Worm (Caenorhabditis elegans) whole organism, L1 larva: ENCODE data around the gene hpl-1.

Source experiments
- C16A3.4 ChIP-seq: fragments of 150-350 bp; optimal IDR thresholded peaks from 2 replicates; lab custom pipeline; 2014; ENCODE audit warnings: missing biosample characterization, missing genetic modification characterization
- F16B12.6 ChIP-seq: fragments of 150-350 bp; optimal IDR thresholded peaks from 2 replicates; lab custom pipeline; 2014; ENCODE audit warnings: missing biosample characterization, missing genetic modification characterization
- blmp-1 ChIP-seq: fragments of 150-350 bp; optimal IDR thresholded peaks from 2 replicates; lab custom pipeline; 2014; ENCODE audit warnings: missing biosample characterization, missing genetic modification characterization
- ceh-82 ChIP-seq, 3 experiments: fragments of 150-350 bp in 1 of 3; sonication (generic microtip) in 2 of 3; optimal IDR thresholded peaks; 2 replicates each; lab custom pipeline; 2014 to 2017; ENCODE audit warnings: missing biosample characterization in 3 of 3, missing genetic modification characterization in 3 of 3
- ces-1 ChIP-seq: fragments of 150-350 bp; optimal IDR thresholded peaks from 2 replicates; lab custom pipeline; 2014; ENCODE audit warnings: missing biosample characterization, missing genetic modification reagents, missing genetic modification characterization
- dsc-1 ChIP-seq: sonication (generic microtip); optimal IDR thresholded peaks from 2 replicates; lab custom pipeline; 2016; ENCODE audit warnings: mild to moderate bottlenecking, missing genetic modification characterization, missing compliant biosample characterization
- efl-1 ChIP-seq, 4 experiments: fragments of 150-350 bp; optimal IDR thresholded peaks in 3 of 4; peaks in 1 of 4; 1 replicate in 1 of 4; 2 replicates in 3 of 4; lab custom pipeline; 2014; ENCODE audit warnings: missing biosample characterization in 2 of 4, missing genetic modification characterization in 2 of 4, missing genetic modification reagents in 2 of 4
- elt-2 ChIP-seq: sonication (generic microtip); optimal IDR thresholded peaks from 2 replicates; lab custom pipeline; 2016; ENCODE audit warnings: missing genetic modification characterization, mild to moderate bottlenecking, inconsistent platforms, missing compliant biosample characterization, missing genetic modification reagents
- fkh-8 ChIP-seq: sonication (generic microtip); optimal IDR thresholded peaks from 2 replicates; lab custom pipeline; 2016; ENCODE audit warnings: mild to moderate bottlenecking, missing genetic modification characterization, missing compliant biosample characterization
- fos-1 ChIP-seq: fragments of 150-350 bp; optimal IDR thresholded peaks from 2 replicates; lab custom pipeline; 2014; ENCODE audit warnings: missing biosample characterization, missing genetic modification characterization
- hlh-4 ChIP-seq: sonication (generic microtip); optimal IDR thresholded peaks from 2 replicates; lab custom pipeline; 2016; ENCODE audit warnings: mild to moderate bottlenecking, missing genetic modification characterization, missing compliant biosample characterization
- hpl-2 ChIP-seq: fragments of 150-350 bp; optimal IDR thresholded peaks from 2 replicates; lab custom pipeline; 2014; ENCODE audit warnings: missing biosample characterization, missing genetic modification reagents, missing genetic modification characterization
- irx-1 ChIP-seq: sonication (generic microtip); optimal IDR thresholded peaks from 2 replicates; lab custom pipeline; 2016; ENCODE audit warnings: missing genetic modification characterization, missing compliant biosample characterization
- isw-1 ChIP-seq: fragments of 200-800 bp; sonication (Bioruptor generic); IDR thresholded peaks from 2 replicates; pipeline ENCODE4 v1.3.6; 2022; ENCODE audit warnings: missing genetic modification characterization, missing compliant biosample characterization
- jun-1 ChIP-seq: fragments of 150-350 bp; optimal IDR thresholded peaks from 2 replicates; lab custom pipeline; 2014; ENCODE audit warnings: missing biosample characterization, missing genetic modification reagents, missing genetic modification characterization
- lin-14 ChIP-seq: fragments of 200-800 bp; sonication (Bioruptor generic); optimal IDR thresholded peaks from 2 replicates; lab custom pipeline; 2018; ENCODE audit warnings: mild to moderate bottlenecking, missing genetic modification characterization, moderate library complexity, missing compliant biosample characterization
- lin-35 ChIP-seq, 2 experiments: fragments of 150-350 bp; optimal IDR thresholded peaks; 2 replicates each; lab custom pipeline; 2014; ENCODE audit warnings: missing biosample characterization in 2 of 2, missing genetic modification characterization in 2 of 2, missing genetic modification reagents in 2 of 2
- lir-3 ChIP-seq: sonication (generic microtip); optimal IDR thresholded peaks from 2 replicates; lab custom pipeline; 2016; ENCODE audit warnings: mild to moderate bottlenecking, missing genetic modification characterization, moderate library complexity, missing compliant biosample characterization; ENCODE audit not compliant: poor library complexity
- lsy-2 ChIP-seq, 2 experiments: fragments of 150-350 bp; optimal IDR thresholded peaks; 2 replicates each; lab custom pipeline; 2014; ENCODE audit warnings: missing biosample characterization in 2 of 2, missing genetic modification characterization in 2 of 2
- mab-9 ChIP-seq: fragments of 200-800 bp; sonication (Bioruptor generic); IDR thresholded peaks from 2 replicates; pipeline ENCODE4 v1.3.6; 2022; ENCODE audit warnings: missing genetic modification reagents, missing genetic modification characterization, missing compliant biosample characterization
- mdl-1 ChIP-seq, 2 experiments: fragments of 150-350 bp; optimal IDR thresholded peaks; 2 replicates each; lab custom pipeline; 2014 to 2017; ENCODE audit warnings: missing biosample characterization in 2 of 2, missing genetic modification characterization in 2 of 2, inconsistent platforms in 1 of 2
- mef-2 ChIP-seq: fragments of 150-350 bp; optimal IDR thresholded peaks from 2 replicates; lab custom pipeline; 2014; ENCODE audit warnings: missing biosample characterization, missing genetic modification characterization
- mep-1 ChIP-seq: fragments of 150-350 bp; optimal IDR thresholded peaks from 2 replicates; lab custom pipeline; 2014; ENCODE audit warnings: missing biosample characterization, missing genetic modification characterization
- nhr-11 ChIP-seq: fragments of 150-350 bp; optimal IDR thresholded peaks from 2 replicates; lab custom pipeline; 2014; ENCODE audit warnings: missing biosample characterization, missing genetic modification characterization
- nhr-19 ChIP-seq: fragments of 200-800 bp; sonication (Bioruptor generic); conservative IDR thresholded peaks from 2 replicates; pipeline ENCODE4 v1.3.6; 2022; ENCODE audit warnings: missing genetic modification characterization, missing compliant biosample characterization
- nhr-20 ChIP-seq: sonication (generic microtip); optimal IDR thresholded peaks from 2 replicates; lab custom pipeline; 2016; ENCODE audit warnings: mild to moderate bottlenecking, missing genetic modification characterization, missing compliant biosample characterization
- nhr-47 ChIP-seq: sonication (generic microtip); optimal IDR thresholded peaks from 2 replicates; lab custom pipeline; 2016; ENCODE audit warnings: mild to moderate bottlenecking, missing genetic modification characterization, moderate library complexity, missing compliant biosample characterization
- nhr-71 ChIP-seq: sonication (generic microtip); optimal IDR thresholded peaks from 2 replicates; lab custom pipeline; 2016; ENCODE audit warnings: mild to moderate bottlenecking, missing genetic modification characterization, moderate library complexity, missing compliant biosample characterization
- nhr-90 ChIP-seq: sonication (generic microtip); optimal IDR thresholded peaks from 2 replicates; lab custom pipeline; 2016; ENCODE audit warnings: mild to moderate bottlenecking, missing genetic modification characterization, missing compliant biosample characterization; ENCODE audit not compliant: poor library complexity
- pag-3 ChIP-seq: sonication (generic microtip); optimal IDR thresholded peaks from 2 replicates; lab custom pipeline; 2017; ENCODE audit warnings: missing genetic modification characterization, mild to moderate bottlenecking, missing compliant biosample characterization, antibody characterized with exemption, borderline replicate concordance; ENCODE audit not compliant: insufficient read depth
- rnt-1 ChIP-seq: sonication (generic microtip); optimal IDR thresholded peaks from 2 replicates; lab custom pipeline; 2016; ENCODE audit warnings: mild to moderate bottlenecking, missing genetic modification characterization, moderate library complexity, missing compliant biosample characterization
- skn-1 ChIP-seq: fragments of 150-350 bp; optimal IDR thresholded peaks from 2 replicates; lab custom pipeline; 2014; ENCODE audit warnings: missing biosample characterization, missing genetic modification characterization
- snpc-4 ChIP-seq: fragments of 150-350 bp; optimal IDR thresholded peaks from 2 replicates; lab custom pipeline; 2014; ENCODE audit warnings: missing biosample characterization, missing genetic modification characterization
- snu-23 ChIP-seq: sonication (generic microtip); optimal IDR thresholded peaks from 2 replicates; lab custom pipeline; 2016; ENCODE audit warnings: missing genetic modification characterization, missing compliant biosample characterization
- swsn-7 ChIP-seq: sonication (generic microtip); optimal IDR thresholded peaks from 2 replicates; lab custom pipeline; 2016; ENCODE audit warnings: missing genetic modification characterization, missing compliant biosample characterization
- tbx-2 ChIP-seq: sonication (generic microtip); optimal IDR thresholded peaks from 2 replicates; lab custom pipeline; 2016; ENCODE audit warnings: missing genetic modification characterization, missing compliant biosample characterization
- tlp-1 ChIP-seq: fragments of 150-350 bp; optimal IDR thresholded peaks from 2 replicates; lab custom pipeline; 2014; ENCODE audit warnings: missing biosample characterization, missing genetic modification characterization
- unc-86 ChIP-seq: sonication (generic microtip); optimal IDR thresholded peaks from 2 replicates; lab custom pipeline; 2016; ENCODE audit warnings: missing genetic modification characterization, missing compliant biosample characterization
- xbp-1 ChIP-seq: sonication (generic microtip); optimal IDR thresholded peaks from 2 replicates; lab custom pipeline; 2016; ENCODE audit warnings: missing genetic modification characterization, missing compliant biosample characterization
- zip-4 ChIP-seq: fragments of 200-800 bp; sonication (Bioruptor generic); optimal IDR thresholded peaks from 2 replicates; lab custom pipeline; 2018; ENCODE audit warnings: mild to moderate bottlenecking, missing genetic modification characterization, moderate library complexity, missing compliant biosample characterization
- ztf-11 ChIP-seq, 2 experiments: sonication (generic microtip); optimal IDR thresholded peaks; 2 replicates each; lab custom pipeline; 2016 to 2017; ENCODE audit warnings: missing genetic modification characterization in 2 of 2, missing biosample characterization in 1 of 2, missing compliant biosample characterization in 1 of 2

hpl-1 gene

ce11 chrX:13261037-13261592 is 15.9 kb downstream of the hpl-1 start:
- TF ChIP-seq nhr-71 (tag; lab: Kevin White, UChicago) (peak; percentile 8), elt-2 (tag; lab: Kevin White, UChicago) (peak; percentile 0), snpc-4 (tag; lab: Kevin White, UChicago) (peak; percentile 11)
- TF ChIP-seq, all 84 proteins: peak for 3; not testable (repeated sequence) for 81

DNA sequence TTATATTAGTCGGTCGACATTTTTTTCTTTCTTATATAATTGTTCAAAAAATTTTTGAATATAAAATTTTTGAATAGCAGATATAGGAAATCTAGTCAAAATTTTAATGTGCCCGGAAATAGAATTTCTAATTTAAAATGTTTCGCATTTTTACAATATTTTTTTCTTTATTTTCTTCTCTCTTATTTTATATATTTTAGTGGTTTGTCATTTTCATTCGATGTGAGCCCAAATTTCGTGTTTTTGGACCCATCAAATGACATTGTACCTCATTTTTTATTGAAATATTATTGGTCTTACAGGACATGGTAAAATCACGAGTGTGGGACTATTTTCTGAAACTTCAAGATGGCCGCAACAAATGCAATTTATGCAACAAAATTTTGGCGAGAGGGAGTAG is 17.0 kb downstream of the hpl-1 start, which contains the start of gene K09A11.1:
K09A11.1 (plus strand) TSS at position 301 of the 400 bp plus-strand sequence.
- TF ChIP-seq F16B12.6 (tag; lab: Kevin White, UChicago) = no peak
- TF ChIP-seq swsn-7 (tag; lab: Kevin White, UChicago) = no peak
- no peak for TF ChIP-seq zip-4 (GFP tag; lab: Kevin White, UChicago)
- TF ChIP-seq mab-9 = no peak
- TF ChIP-seq ztf-11 (tag; optimal IDR thresholded peaks at IDR 0.05; lab: Kevin White, UChicago) = no peak
- no peak for TF ChIP-seq pag-3
- no peak for TF ChIP-seq mef-2 (tag; lab: Kevin White, UChicago)
- TF ChIP-seq hpl-2 (GFP tag; lab: Kevin White, UChicago) = no peak
- TF ChIP-seq lir-3 = no peak

- peak; percentile 51 for TF ChIP-seq mep-1 (tag; lab: Kevin White, UChicago)
- TF ChIP-seq lir-3 = peak; percentile 20
- peak; percentile 73 for TF ChIP-seq rnt-1 (tag; lab: Kevin White, UChicago)
- TF ChIP-seq swsn-7 (tag; lab: Kevin White, UChicago) = peak; percentile 61
- no peak; the same call in 1 of the 2 replicates for TF ChIP-seq mab-9
- TF ChIP-seq snu-23 (GFP tag; lab: Kevin White, UChicago) = peak; percentile 69
- TF ChIP-seq nhr-11 = no peak
- TF ChIP-seq C16A3.4 (tag; lab: Kevin White, UChicago) = peak; percentile 37
- no peak for TF ChIP-seq F16B12.6 (tag; lab: Kevin White, UChicago)
- TF ChIP-seq nhr-47 (tag; lab: Kevin White, UChicago) = peak; percentile 80
- TF ChIP-seq tlp-1 (tag; lab: Kevin White, UChicago) = no peak
- peak; percentile 54 for TF ChIP-seq jun-1 (tag; lab: Kevin White, UChicago)
- peak; percentile 72 for TF ChIP-seq nhr-19 (GFP tag; lab: Robert Waterston, UW)
- TF ChIP-seq ceh-82 (tag; optimal IDR thresholded peaks at IDR 0.05; lab: Kevin White, UChicago) = peak in 2 of 3 experiments; percentile 30 to 45
- peak; percentile 43 for TF ChIP-seq fos-1 (tag; lab: Kevin White, UChicago)
- peak; percentile 43 for TF ChIP-seq xbp-1 (tag; lab: Kevin White, UChicago)
- TF ChIP-seq ces-1 (GFP tag; lab: Kevin White, UChicago) = no peak
- peak; percentile 12 for TF ChIP-seq fkh-8
- TF ChIP-seq lin-35 (GFP tag; optimal IDR thresholded peaks at IDR 0.05; lab: Kevin White, UChicago) = peak in 1 of 2 experiments; percentile 50
- TF ChIP-seq isw-1 (GFP tag; lab: Robert Waterston, UW) = peak; percentile 16
- peak; percentile 68 for TF ChIP-seq nhr-20
- peak; percentile 37 for TF ChIP-seq skn-1 (tag; lab: Kevin White, UChicago)
- peak; percentile 11 for TF ChIP-seq irx-1 (tag; lab: Kevin White, UChicago)
- peak; percentile 27 for TF ChIP-seq nhr-90 (tag; lab: Kevin White, UChicago)
- TF ChIP-seq dsc-1 (tag; lab: Kevin White, UChicago) = peak; percentile 79
- peak in 1 of 2 experiments; percentile 25 for TF ChIP-seq lsy-2 (tag; optimal IDR thresholded peaks at IDR 0.05; lab: Kevin White, UChicago)
- peak in 1 of 2 experiments; percentile 1 for TF ChIP-seq efl-1 (optimal IDR thresholded peaks at IDR 0.05; lab: Kevin White, UChicago)
- peak in 1 of 2 experiments; percentile 58 for TF ChIP-seq efl-1 (GFP tag; optimal IDR thresholded peaks at IDR 0.05 in 1 of 2; lab: Kevin White, UChicago)
- no peak for TF ChIP-seq blmp-1
- TF ChIP-seq nhr-71 (tag; lab: Kevin White, UChicago) = peak; percentile 68
- peak; percentile 44 for TF ChIP-seq unc-86 (tag; lab: Kevin White, UChicago)
- peak in 1 of 2 experiments; percentile 44 for TF ChIP-seq mdl-1 (tag; optimal IDR thresholded peaks at IDR 0.05; lab: Kevin White, UChicago)
- TF ChIP-seq tbx-2 = peak; percentile 27
- TF ChIP-seq lin-14 = peak; percentile 52
- TF ChIP-seq hlh-4 (tag; lab: Kevin White, UChicago) = no peak
Measured at ce11 chrX:13264550-13264949, 19.4 kb downstream of the hpl-1 start.
